Worm (Caenorhabditis elegans) whole organism, L4 larva: Measurements from ENCODE around the gene T03F6.4.

Experiments
- F44E2.7 ChIP-seq: fragments of 200-800 bp; sonication (Bioruptor generic); IDR thresholded peaks from 2 replicates; pipeline ENCODE4 v2.1.2; 2022; ENCODE audit warnings: missing genetic modification characterization, missing compliant biosample characterization
- ces-1 ChIP-seq: fragments of 150-350 bp; sonication (generic microtip); optimal IDR thresholded peaks from 4 replicates; lab custom pipeline; 2014; ENCODE audit warnings: missing biosample characterization, missing genetic modification reagents, missing genetic modification characterization
- dve-1 ChIP-seq: sonication (generic microtip); optimal IDR thresholded peaks from 2 replicates; lab custom pipeline; 2017; ENCODE audit warnings: antibody characterized with exemption, mild to moderate bottlenecking, missing genetic modification characterization, missing compliant biosample characterization; ENCODE audit not compliant: insufficient read depth
- nhr-237 ChIP-seq: sonication (generic microtip); optimal IDR thresholded peaks from 2 replicates; lab custom pipeline; 2017; ENCODE audit warnings: missing biosample characterization, missing genetic modification characterization
- nhr-6 ChIP-seq: fragments of 150-350 bp; optimal IDR thresholded peaks from 2 replicates; lab custom pipeline; 2014; ENCODE audit warnings: missing biosample characterization, missing genetic modification characterization
- snpc-4 ChIP-seq: fragments of 150-350 bp; optimal IDR thresholded peaks from 2 replicates; lab custom pipeline; 2014; ENCODE audit warnings: missing biosample characterization, missing genetic modification characterization

- TF ChIP-seq ces-1 (GFP tag; lab: Kevin White, UChicago) (no peak), snpc-4 (tag; lab: Kevin White, UChicago) (no peak), nhr-237 (tag; lab: Kevin White, UChicago) (no peak), dve-1 (tag; lab: Kevin White, UChicago) (no peak), F44E2.7 (GFP tag; lab: Robert Waterston, UW) (no peak), nhr-6 (tag; lab: Kevin White, UChicago) (no peak)
Measured at ce11 chrIII:13404418-13404817, 18.5 kb downstream of the T03F6.4 start, which contains the start of gene ttr-52.
